Worm (Caenorhabditis elegans): ENCODE data around the gene F54C8.6.

F54C8.6 gene

ce11 chrIII:9467095-9467494 lies 17.4 kb upstream of the F54C8.6 start, which contains the start of gene baf-1 (continued):
- TF ChIP-seq bed-2 (GFP tag; IDR thresholded peaks at IDR 0.05), result no peak
- TF ChIP-seq fkh-3 (tag; optimal IDR thresholded peaks at IDR 0.05), result peak; percentile 37
- TF ChIP-seq T26A5.8 (tag; optimal IDR thresholded peaks at IDR 0.05), result no peak
- peak; percentile 50 for TF ChIP-seq lin-40 (tag; optimal IDR thresholded peaks at IDR 0.05)
- no peak for TF ChIP-seq ekl-4 (GFP tag; IDR thresholded peaks at IDR 0.05)
- TF ChIP-seq Y95B8A.8 (GFP tag; IDR thresholded peaks at IDR 0.05), result no peak
- TF ChIP-seq C06A6.2 (GFP tag; conservative IDR thresholded peaks at IDR 0.05), result no peak
- TF ChIP-seq unc-62 (GFP tag; optimal IDR thresholded peaks at IDR 0.05), result no peak
- no peak for TF ChIP-seq madf-3 (GFP tag; IDR thresholded peaks at IDR 0.05)
- TF ChIP-seq die-1 (tag; optimal IDR thresholded peaks at IDR 0.05), result no peak
- TF ChIP-seq lin-35 (GFP tag; optimal IDR thresholded peaks at IDR 0.05), result peak in 1 of 3 experiments; percentile 51
- no peak for TF ChIP-seq ZK185.1 (tag; optimal IDR thresholded peaks at IDR 0.05; ENCODE audit: poor library complexity, severe bottlenecking)
- no peak for TF ChIP-seq nfyb-1 (GFP tag; IDR thresholded peaks at IDR 0.05)
- TF ChIP-seq attf-6 (GFP tag; IDR thresholded peaks at IDR 0.05), result no peak
- no peak for TF ChIP-seq nhr-179 (tag; optimal IDR thresholded peaks at IDR 0.05)
- TF ChIP-seq B0019.2 (GFP tag; conservative IDR thresholded peaks at IDR 0.05), result no peak
- TF ChIP-seq hrde-1 (tag; optimal IDR thresholded peaks at IDR 0.05; ENCODE audit: borderline replicate concordance), result no peak
- TF ChIP-seq ztf-18 (tag; optimal IDR thresholded peaks at IDR 0.05), result peak; percentile 33
- TF ChIP-seq tlf-1 (GFP tag; optimal IDR thresholded peaks at IDR 0.05), result peak; percentile 7
- no peak for TF ChIP-seq F33H1.4 (GFP tag; IDR thresholded peaks at IDR 0.05)
- TF ChIP-seq ceh-79 (tag; optimal IDR thresholded peaks at IDR 0.05), result no peak
- no peak for TF ChIP-seq bed-1 (GFP tag; IDR thresholded peaks at IDR 0.05)
- TF ChIP-seq attf-3 (GFP tag; conservative IDR thresholded peaks at IDR 0.05), result 0 out of 2 replicates have a peak, but pooled peaks have one; percentile 28
- TF ChIP-seq dox-1 (GFP tag; IDR thresholded peaks at IDR 0.05), result peak; percentile 76
- TF ChIP-seq madf-6 (GFP tag; IDR thresholded peaks at IDR 0.05), result peak; percentile 65
- no peak for TF ChIP-seq egl-18 (GFP tag; IDR thresholded peaks at IDR 0.05)
- TF ChIP-seq lin-54 (GFP tag; optimal IDR thresholded peaks at IDR 0.05), result peak; percentile 65
- TF ChIP-seq ztf-6 (GFP tag; IDR thresholded peaks at IDR 0.05), result no peak
- TF ChIP-seq lin-26 (GFP tag; IDR thresholded peaks at IDR 0.05), result no peak
- no peak for TF ChIP-seq Y53F4B.3 (GFP tag; IDR thresholded peaks at IDR 0.05)
- TF ChIP-seq mcd-1 (GFP tag; IDR thresholded peaks at IDR 0.05), result peak; percentile 97
- no peak for TF ChIP-seq ztf-25 (GFP tag; IDR thresholded peaks at IDR 0.05)
- no peak for TF ChIP-seq F10E7.11 (tag; optimal IDR thresholded peaks at IDR 0.05)
- no peak for TF ChIP-seq mes-4 (tag; optimal IDR thresholded peaks at IDR 0.05)
- no peak for TF ChIP-seq dpff-1 (tag; optimal IDR thresholded peaks at IDR 0.05)
- TF ChIP-seq zfh-2 (GFP tag; conservative IDR thresholded peaks at IDR 0.05), result no peak
- TF ChIP-seq ama-1 (optimal IDR thresholded peaks at IDR 0.05), result no peak
- no peak for TF ChIP-seq ama-1 (GFP tag; optimal IDR thresholded peaks at IDR 0.05)
- no peak for TF ChIP-seq F57C9.4 (tag; optimal IDR thresholded peaks at IDR 0.05)
- TF ChIP-seq mel-28 (tag; optimal IDR thresholded peaks at IDR 0.05; ENCODE audit: borderline replicate concordance), result no peak
- TF ChIP-seq D2030.7 (GFP tag; IDR thresholded peaks at IDR 0.05), result peak; percentile 27; the same call in 1 of the 2 replicates
- TF ChIP-seq B0261.1 (tag; optimal IDR thresholded peaks at IDR 0.05), result no peak
- TF ChIP-seq gei-17 (GFP tag; optimal IDR thresholded peaks at IDR 0.05), result no peak
- TF ChIP-seq B0035.1 (tag; optimal IDR thresholded peaks at IDR 0.05), result no peak
- no peak for TF ChIP-seq egl-44 (GFP tag; IDR thresholded peaks at IDR 0.05)
- no peak for TF ChIP-seq ztf-22 (GFP tag; optimal IDR thresholded peaks at IDR 0.05)
- TF ChIP-seq sdz-38 (tag; optimal IDR thresholded peaks at IDR 0.05), result no peak
- TF ChIP-seq hlh-12 (tag; optimal IDR thresholded peaks at IDR 0.05), result no peak
- TF ChIP-seq lir-1 (GFP tag; conservative IDR thresholded peaks at IDR 0.05), result no peak
- no peak for TF ChIP-seq akir-1 (GFP tag; optimal IDR thresholded peaks at IDR 0.05)
